Fruit fly (Drosophila melanogaster): ENCODE results near the gene Gr93b.

Gr93b gene

dm6 chr3R:21870158-21870971 lies 26.8 kb upstream of the Gr93b start, which contains the start of gene CG31431 (continued):
- TF ChIP-seq ATbp (GFP tag; optimal IDR thresholded peaks at IDR 0.05), result peak; percentile 94
- peak; percentile 98 for TF ChIP-seq CG13624 (GFP tag; optimal IDR thresholded peaks at IDR 0.05)
- peak; percentile 97 for TF ChIP-seq az2 (GFP tag; optimal IDR thresholded peaks at IDR 0.05)
- TF ChIP-seq Optix (GFP tag; IDR thresholded peaks at IDR 0.05), result peak; percentile 94
- peak; percentile 38 for TF ChIP-seq pzg (GFP tag; optimal IDR thresholded peaks at IDR 0.05)
- TF ChIP-seq CG34376 (GFP tag; optimal IDR thresholded peaks at IDR 0.05), result peak; percentile 97
- TF ChIP-seq schlank (tag; optimal IDR thresholded peaks at IDR 0.05), result peak; percentile 97
- TF ChIP-seq MBD-R2 (GFP tag; IDR thresholded peaks at IDR 0.05), result peak; percentile 98
- TF ChIP-seq zen2 (GFP tag; IDR thresholded peaks at IDR 0.05; ENCODE audit: partially characterized antibody), result no peak
- no peak for TF ChIP-seq inv (GFP tag; IDR thresholded peaks at IDR 0.05; ENCODE audit: partially characterized antibody)
- 0 out of 4 replicates have a peak, but pooled peaks have one; percentile 17 for TF ChIP-seq chinmo (GFP tag; IDR thresholded peaks at IDR 0.05; ENCODE audit: partially characterized antibody)
- peak; percentile 97 for TF ChIP-seq CG9817 (tag; optimal IDR thresholded peaks at IDR 0.05)
- TF ChIP-seq Myb (GFP tag; optimal IDR thresholded peaks at IDR 0.05), result peak; percentile 90
- TF ChIP-seq CG10321 (GFP tag; IDR thresholded peaks at IDR 0.05), result peak; percentile 71
- peak; percentile 58 for TF ChIP-seq CG15479 (GFP tag; optimal IDR thresholded peaks at IDR 0.05)
- TF ChIP-seq ase (GFP tag; IDR thresholded peaks at IDR 0.05), result peak; percentile 96
- peak; percentile 90 for TF ChIP-seq CG3407 (GFP tag; optimal IDR thresholded peaks at IDR 0.05)
- peak; percentile 96 for TF ChIP-seq CG11398 (GFP tag; optimal IDR thresholded peaks at IDR 0.05)
- TF ChIP-seq CG15601 (tag; optimal IDR thresholded peaks at IDR 0.05), result peak; percentile 90
- TF ChIP-seq CG11093 (GFP tag; IDR thresholded peaks at IDR 0.05), result peak; percentile 94
- peak; percentile 97 for TF ChIP-seq so (GFP tag; IDR thresholded peaks at IDR 0.05)
- peak; percentile 98 for TF ChIP-seq gro (GFP tag; optimal IDR thresholded peaks at IDR 0.05)
- TF ChIP-seq twi (tag; optimal IDR thresholded peaks at IDR 0.05), result peak; percentile 93
- TF ChIP-seq sob (GFP tag; IDR thresholded peaks at IDR 0.05), result peak; percentile 99
- TF ChIP-seq sna (GFP tag; IDR thresholded peaks at IDR 0.05; ENCODE audit: partially characterized antibody), result no peak
- peak; percentile 99 for TF ChIP-seq vvl (GFP tag; IDR thresholded peaks at IDR 0.05)
- TF ChIP-seq ap (GFP tag; IDR thresholded peaks at IDR 0.05), result peak; percentile 94
- TF ChIP-seq HLH54F (GFP tag; optimal IDR thresholded peaks at IDR 0.05), result peak; percentile 97
- TF ChIP-seq tin (GFP tag; optimal IDR thresholded peaks at IDR 0.05), result peak; percentile 97
- TF ChIP-seq CG6791 (GFP tag; IDR thresholded peaks at IDR 0.05; ENCODE audit: partially characterized antibody), result no peak
- TF ChIP-seq CG4360 (GFP tag; IDR thresholded peaks at IDR 0.05), result peak; percentile 81
- peak; percentile 97 for TF ChIP-seq CG14710 (tag; optimal IDR thresholded peaks at IDR 0.05)
- TF ChIP-seq jigr1 (GFP tag; IDR thresholded peaks at IDR 0.05), result peak; percentile 84
- TF ChIP-seq croc (GFP tag; conservative IDR thresholded peaks at IDR 0.05), result peak; percentile 94
- TF ChIP-seq Dfd (GFP tag; optimal IDR thresholded peaks at IDR 0.05), result no peak
- peak; percentile 80 for TF ChIP-seq CG7928 (GFP tag; optimal IDR thresholded peaks at IDR 0.05)
- TF ChIP-seq sc (optimal IDR thresholded peaks at IDR 0.05), result no peak
- TF ChIP-seq sc (GFP tag; optimal IDR thresholded peaks at IDR 0.05), result peak; percentile 87
- TF ChIP-seq prd (optimal IDR thresholded peaks at IDR 0.05), result no peak
- TF ChIP-seq prd (GFP tag; IDR thresholded peaks at IDR 0.05), result peak; percentile 98
- TF ChIP-seq trh (GFP tag; optimal IDR thresholded peaks at IDR 0.05), result peak; percentile 87
- TF ChIP-seq CG8765 (GFP tag; IDR thresholded peaks at IDR 0.05), result peak; percentile 94
- TF ChIP-seq pum (GFP tag; optimal IDR thresholded peaks at IDR 0.05), result peak; percentile 97
- TF ChIP-seq eyg (GFP tag; optimal IDR thresholded peaks at IDR 0.05), result peak; percentile 97
- peak; percentile 93 for TF ChIP-seq Usf (GFP tag; optimal IDR thresholded peaks at IDR 0.05)
- peak; percentile 97 for TF ChIP-seq D19B (GFP tag; optimal IDR thresholded peaks at IDR 0.05)
- peak; percentile 97 for TF ChIP-seq CG33213 (GFP tag; optimal IDR thresholded peaks at IDR 0.05)
- peak; percentile 92 for TF ChIP-seq CG10274 (GFP tag; optimal IDR thresholded peaks at IDR 0.05)
- TF ChIP-seq CG11723 (GFP tag; optimal IDR thresholded peaks at IDR 0.05), result peak; percentile 88
- TF ChIP-seq CG10431 (GFP tag; optimal IDR thresholded peaks at IDR 0.05), result peak; percentile 69
